Fruit fly (Drosophila melanogaster) whole organism, prepupa: ENCODE data around the gene CG17104.

Experiments used
- CG10631 ChIP-seq: fragments of 200-800 bp; sonication (Bioruptor generic); optimal IDR thresholded peaks from 2 replicates; lab custom pipeline; 2016; ENCODE audit warnings: missing biosample characterization, missing genetic modification characterization
- CG11294 ChIP-seq: fragments of 200-800 bp; sonication (Bioruptor generic); IDR thresholded peaks from 2 replicates; pipeline ENCODE4 v1.3.6; 2022; ENCODE audit warnings: missing biosample characterization, missing genetic modification characterization
- CG11762 ChIP-seq: fragments of 200-800 bp; sonication (Bioruptor generic); optimal IDR thresholded peaks from 3 replicates; lab custom pipeline; 2016; ENCODE audit warnings: missing biosample characterization, missing genetic modification characterization; ENCODE audit not compliant: insufficient read depth
- CG11902 ChIP-seq: fragments of 200-800 bp; sonication (Bioruptor generic); optimal IDR thresholded peaks from 3 replicates; lab custom pipeline; 2016; ENCODE audit warnings: missing biosample characterization, missing genetic modification characterization
- CG15336 ChIP-seq: fragments of 200-800 bp; sonication (Bioruptor generic); IDR thresholded peaks from 2 replicates; pipeline ENCODE4 v1.3.6; 2022; ENCODE audit warnings: missing biosample characterization, missing genetic modification characterization
- CG16779 ChIP-seq: fragments of 200-800 bp; sonication (Bioruptor generic); optimal IDR thresholded peaks from 3 replicates; lab custom pipeline; 2017; ENCODE audit warnings: missing biosample characterization, mild to moderate bottlenecking, missing genetic modification characterization
- CG3032 ChIP-seq: fragments of 200-800 bp; optimal IDR thresholded peaks from 2 replicates; lab custom pipeline; 2019; ENCODE audit warnings: missing biosample characterization, mild to moderate bottlenecking, missing genetic modification characterization, moderate library complexity
- CG4318 ChIP-seq: fragments of 200-800 bp; sonication (Bioruptor generic); optimal IDR thresholded peaks from 3 replicates; lab custom pipeline; 2017; ENCODE audit warnings: missing biosample characterization, mild to moderate bottlenecking, missing genetic modification characterization
- CG6163 ChIP-seq: fragments of 200-800 bp; sonication (Bioruptor generic); IDR thresholded peaks from 3 replicates; pipeline ENCODE4 v1.3.6; 2022; ENCODE audit warnings: missing biosample characterization, missing genetic modification characterization
- CG6276 ChIP-seq: fragments of 200-800 bp; sonication (Bioruptor generic); optimal IDR thresholded peaks from 2 replicates; lab custom pipeline; 2017; ENCODE audit warnings: missing biosample characterization, mild to moderate bottlenecking, missing genetic modification characterization
- CG6792 ChIP-seq: fragments of 200-800 bp; sonication (Bioruptor generic); optimal IDR thresholded peaks from 3 replicates; lab custom pipeline; 2016; ENCODE audit warnings: missing biosample characterization, missing genetic modification characterization
- CG8119 ChIP-seq: fragments of 200-800 bp; sonication (Bioruptor generic); IDR thresholded peaks from 3 replicates; pipeline ENCODE4 v1.3.6; 2022; ENCODE audit warnings: missing biosample characterization, missing genetic modification characterization
- CG8319 ChIP-seq: fragments of 200-800 bp; sonication (Bioruptor generic); optimal IDR thresholded peaks from 3 replicates; lab custom pipeline; 2016; ENCODE audit warnings: missing biosample characterization, missing genetic modification characterization
- CG8632 ChIP-seq: fragments of 200-800 bp; sonication (Bioruptor generic); optimal IDR thresholded peaks from 3 replicates; lab custom pipeline; 2016; ENCODE audit warnings: missing biosample characterization, missing genetic modification characterization
- Eip75B ChIP-seq: fragments of 200-800 bp; sonication (Bioruptor generic); optimal IDR thresholded peaks from 3 replicates; lab custom pipeline; 2016; ENCODE audit warnings: missing biosample characterization, missing genetic modification characterization
- Eip78C ChIP-seq: fragments of 200-800 bp; sonication (Bioruptor generic); peaks from one replicate; lab custom pipeline; 2016; ENCODE audit warnings: missing biosample characterization, missing genetic modification characterization
- Ets21C ChIP-seq: fragments of 200-800 bp; sonication (Bioruptor generic); optimal IDR thresholded peaks from 3 replicates; lab custom pipeline; 2016; ENCODE audit warnings: missing biosample characterization, missing genetic modification characterization
- Gug ChIP-seq: fragments of 200-800 bp; sonication (Bioruptor generic); IDR thresholded peaks from 2 replicates; pipeline ENCODE4 v1.3.6; 2022; ENCODE audit warnings: missing biosample characterization, missing genetic modification characterization
- Hr38 ChIP-seq: sonication (Bioruptor generic); optimal IDR thresholded peaks from 2 replicates; lab custom pipeline; 2016; ENCODE audit warnings: missing biosample characterization, missing genetic modification characterization
- Lpt ChIP-seq: fragments of 200-800 bp; sonication (Bioruptor generic); optimal IDR thresholded peaks from 3 replicates; lab custom pipeline; 2016; ENCODE audit warnings: missing biosample characterization, missing genetic modification characterization
- Met ChIP-seq: fragments of 200-800 bp; sonication (Bioruptor generic); optimal IDR thresholded peaks from 3 replicates; lab custom pipeline; 2016; ENCODE audit warnings: missing biosample characterization, missing genetic modification characterization
- Smox ChIP-seq: fragments of 200-800 bp; sonication (Bioruptor generic); optimal IDR thresholded peaks from 3 replicates; lab custom pipeline; 2016; ENCODE audit warnings: missing biosample characterization, missing genetic modification characterization
- achi ChIP-seq: fragments of 200-800 bp; sonication (Bioruptor generic); optimal IDR thresholded peaks from 3 replicates; lab custom pipeline; 2016; ENCODE audit warnings: missing biosample characterization, missing genetic modification characterization
- cyc ChIP-seq: fragments of 200-800 bp; sonication (Bioruptor generic); optimal IDR thresholded peaks from 3 replicates; lab custom pipeline; 2016; ENCODE audit warnings: missing biosample characterization, missing genetic modification characterization
- dsx ChIP-seq: fragments of 200-800 bp; optimal IDR thresholded peaks from 3 replicates; lab custom pipeline; 2019; ENCODE audit warnings: missing biosample characterization, mild to moderate bottlenecking, missing genetic modification characterization, moderate library complexity; ENCODE audit not compliant: poor library complexity, severe bottlenecking
- eg ChIP-seq: fragments of 200-800 bp; sonication (Bioruptor generic); IDR thresholded peaks from 3 replicates; pipeline ENCODE4 v1.3.6; 2022; ENCODE audit warnings: missing biosample characterization, missing genetic modification characterization
- esn ChIP-seq: fragments of 200-800 bp; sonication (Bioruptor generic); optimal IDR thresholded peaks from 2 replicates; lab custom pipeline; 2016; ENCODE audit warnings: missing biosample characterization, mild to moderate bottlenecking, missing genetic modification characterization, moderate library complexity
- fd85E ChIP-seq: fragments of 200-800 bp; sonication (Bioruptor generic); optimal IDR thresholded peaks from 3 replicates; lab custom pipeline; 2016; ENCODE audit warnings: missing biosample characterization, missing genetic modification characterization
- fkh ChIP-seq: fragments of 200-800 bp; sonication (Bioruptor generic); optimal IDR thresholded peaks from 3 replicates; lab custom pipeline; 2017; ENCODE audit warnings: missing biosample characterization, mild to moderate bottlenecking, missing genetic modification characterization, moderate library complexity
- lz ChIP-seq: fragments of 200-800 bp; sonication (Bioruptor generic); optimal IDR thresholded peaks from 3 replicates; lab custom pipeline; 2016; ENCODE audit warnings: missing biosample characterization, missing genetic modification characterization
- net ChIP-seq: fragments of 200-800 bp; sonication (Bioruptor generic); optimal IDR thresholded peaks from 3 replicates; lab custom pipeline; 2016; ENCODE audit warnings: missing biosample characterization, missing genetic modification characterization
- pdm3 ChIP-seq: fragments of 200-800 bp; sonication (Bioruptor generic); optimal IDR thresholded peaks from 3 replicates; lab custom pipeline; 2016; ENCODE audit warnings: missing biosample characterization, missing genetic modification characterization
- salr ChIP-seq, 2 experiments: fragments of 200-800 bp; sonication (Bioruptor generic); optimal IDR thresholded peaks; 3 replicates each; lab custom pipeline; 2016 to 2018; ENCODE audit warnings: missing biosample characterization in 2 of 2, missing genetic modification characterization in 2 of 2, mild to moderate bottlenecking in 1 of 2
- spab ChIP-seq: fragments of 200-800 bp; sonication (Bioruptor generic); optimal IDR thresholded peaks from 2 replicates; lab custom pipeline; 2017; ENCODE audit warnings: missing biosample characterization, mild to moderate bottlenecking, missing genetic modification characterization, missing genetic modification reagents
- svp ChIP-seq: fragments of 200-800 bp; sonication (Bioruptor generic); peaks from one replicate; lab custom pipeline; 2016; ENCODE audit warnings: missing biosample characterization, missing genetic modification characterization

The CG17104 gene

dm6 chr2L:10647720-10648349, 29.2 kb upstream of the CG17104 start:
- TF ChIP-seq CG11762 (GFP tag; lab: Kevin White, UChicago) (no peak), lz (GFP tag; lab: Kevin White, UChicago) (no peak), CG6792 (GFP tag; lab: Kevin White, UChicago) (no peak), esn (GFP tag; lab: Kevin White, UChicago) (no peak), CG8632 (GFP tag; lab: Kevin White, UChicago) (no peak), CG3032 (tag; lab: Kevin White, UChicago) (no peak), svp (GFP tag; lab: Kevin White, UChicago) (no peak), Ets21C (no peak), Hr38 (GFP tag; lab: Kevin White, UChicago) (no peak), spab (no peak), Lpt (GFP tag; lab: Kevin White, UChicago) (no peak), CG11294 (GFP tag; lab: Robert Waterston, UW) (no peak), Eip78C (GFP tag; lab: Kevin White, UChicago) (no peak), CG6163 (GFP tag; lab: Robert Waterston, UW) (no peak)

dm6 chr2L:10651313-10651712, 25.7 kb upstream of the CG17104 start, which contains the start of gene dbf:
dbf (plus strand) TSS chr2L:10651613.
- no peak for TF ChIP-seq CG15336
- TF ChIP-seq fd85E, result no peak
- TF ChIP-seq net (GFP tag; lab: Kevin White, UChicago), result no peak
- TF ChIP-seq lz (GFP tag; lab: Kevin White, UChicago), result no peak
- no peak for TF ChIP-seq achi
- no peak for TF ChIP-seq dsx (GFP tag; lab: Kevin White, UChicago)
- no peak for TF ChIP-seq Smox (GFP tag; lab: Kevin White, UChicago)
- no peak for TF ChIP-seq pdm3 (GFP tag; lab: Kevin White, UChicago)
- no peak for TF ChIP-seq CG11902 (GFP tag; lab: Kevin White, UChicago)
- TF ChIP-seq salr (GFP tag; optimal IDR thresholded peaks at IDR 0.05; lab: Kevin White, UChicago), result no peak
- TF ChIP-seq CG8119, result no peak

dm6 chr2L:10654520-10654919, 22.5 kb upstream of the CG17104 start:
- no peak for TF ChIP-seq esn (GFP tag; lab: Kevin White, UChicago)
- no peak for TF ChIP-seq CG8319
- no peak for TF ChIP-seq CG15336
- TF ChIP-seq Met (GFP tag; lab: Kevin White, UChicago), result no peak
- no peak for TF ChIP-seq CG16779
- TF ChIP-seq CG4318 (GFP tag; lab: Kevin White, UChicago), result no peak
- TF ChIP-seq eg (GFP tag; lab: Robert Waterston, UW), result no peak
- TF ChIP-seq cyc (GFP tag; lab: Kevin White, UChicago), result no peak
- TF ChIP-seq Lpt (GFP tag; lab: Kevin White, UChicago), result no peak
- TF ChIP-seq CG10631 (GFP tag; lab: Kevin White, UChicago), result no peak
- no peak for TF ChIP-seq dsx (GFP tag; lab: Kevin White, UChicago)
- no peak for TF ChIP-seq CG11762 (GFP tag; lab: Kevin White, UChicago)
- TF ChIP-seq, all 60 proteins: peak for 0

- TF ChIP-seq esn (GFP tag; lab: Kevin White, UChicago), result no peak
- no peak for TF ChIP-seq eg (GFP tag; lab: Robert Waterston, UW)
- no peak for TF ChIP-seq Eip75B (GFP tag; lab: Kevin White, UChicago)
- TF ChIP-seq svp (GFP tag; lab: Kevin White, UChicago), result no peak
- TF ChIP-seq fkh, result no peak
- TF ChIP-seq CG6276 (GFP tag; lab: Kevin White, UChicago), result no peak
- no peak for TF ChIP-seq net (GFP tag; lab: Kevin White, UChicago)
- TF ChIP-seq Hr38 (GFP tag; lab: Kevin White, UChicago), result no peak
- no peak for TF ChIP-seq CG10631 (GFP tag; lab: Kevin White, UChicago)
- no peak for TF ChIP-seq Gug
Measured at dm6 chr2L:10657981-10658380, 19.0 kb upstream of the CG17104 start, which contains the start of gene CG45690. CG45690 (plus strand) TSS chr2L:10658281.
